Fruit fly (Drosophila melanogaster) whole organism, prepupa: ENCODE data around the gene Cyp4ac2.

ENCODE experiments used
- CG11294 ChIP-seq: fragments of 200-800 bp; sonication (Bioruptor generic); IDR thresholded peaks from 2 replicates; pipeline ENCODE4 v1.3.6; 2022; ENCODE audit warnings: missing biosample characterization, missing genetic modification characterization
- CG11902 ChIP-seq: fragments of 200-800 bp; sonication (Bioruptor generic); optimal IDR thresholded peaks from 3 replicates; lab custom pipeline; 2016; ENCODE audit warnings: missing biosample characterization, missing genetic modification characterization
- CG9139 ChIP-seq: fragments of 200-800 bp; sonication (Bioruptor generic); optimal IDR thresholded peaks from 3 replicates; lab custom pipeline; 2017; ENCODE audit warnings: missing biosample characterization, mild to moderate bottlenecking, missing genetic modification characterization
- Eip93F ChIP-seq: fragments of 200-800 bp; sonication (Bioruptor generic); optimal IDR thresholded peaks from 2 replicates; lab custom pipeline; 2016; ENCODE audit warnings: missing biosample characterization, mild to moderate bottlenecking, missing genetic modification characterization
- Sox102F ChIP-seq: fragments of 200-800 bp; sonication (Bioruptor generic); optimal IDR thresholded peaks from 2 replicates; lab custom pipeline; 2016; ENCODE audit warnings: missing biosample characterization, mild to moderate bottlenecking, missing genetic modification characterization
- Sox14 ChIP-seq: fragments of 200-800 bp; sonication (Bioruptor generic); optimal IDR thresholded peaks from 3 replicates; lab custom pipeline; 2016; ENCODE audit warnings: missing biosample characterization, missing genetic modification characterization
- achi ChIP-seq: fragments of 200-800 bp; sonication (Bioruptor generic); optimal IDR thresholded peaks from 3 replicates; lab custom pipeline; 2016; ENCODE audit warnings: missing biosample characterization, missing genetic modification characterization
- eg ChIP-seq: fragments of 200-800 bp; sonication (Bioruptor generic); IDR thresholded peaks from 3 replicates; pipeline ENCODE4 v1.3.6; 2022; ENCODE audit warnings: missing biosample characterization, missing genetic modification characterization
- fd85E ChIP-seq: fragments of 200-800 bp; sonication (Bioruptor generic); optimal IDR thresholded peaks from 3 replicates; lab custom pipeline; 2016; ENCODE audit warnings: missing biosample characterization, missing genetic modification characterization
- ss ChIP-seq, 2 experiments: fragments of 200-800 bp; sonication (Bioruptor generic); optimal IDR thresholded peaks; 2 replicates in 1 of 2; 3 replicates in 1 of 2; lab custom pipeline; 2017 to 2018; ENCODE audit warnings: mild to moderate bottlenecking in 2 of 2, missing biosample characterization in 2 of 2, missing genetic modification characterization in 2 of 2, moderate library complexity in 1 of 2
- topi ChIP-seq: fragments of 200-800 bp; sonication (Bioruptor generic); optimal IDR thresholded peaks from 3 replicates; lab custom pipeline; 2016; ENCODE audit warnings: missing biosample characterization, missing genetic modification characterization

dm6 chr2L:5240520-5240919 is 25.7 kb upstream of the Cyp4ac2 start:
- TF ChIP-seq Sox102F (no peak), CG11902 (GFP tag; lab: Kevin White, UChicago) (no peak), topi (GFP tag; lab: Kevin White, UChicago) (no peak), achi (no peak), eg (GFP tag; lab: Robert Waterston, UW) (no peak), ss (GFP tag; optimal IDR thresholded peaks at IDR 0.05; lab: Kevin White, UChicago) (no peak), Eip93F (GFP tag; lab: Kevin White, UChicago) (no peak), CG11294 (GFP tag; lab: Robert Waterston, UW) (no peak), CG9139 (GFP tag; lab: Kevin White, UChicago) (no peak), Sox14 (GFP tag; lab: Kevin White, UChicago) (no peak), fd85E (no peak)
